2 worm cellular contexts compared by ENCODE assay signal in the genomic region with DNA sequence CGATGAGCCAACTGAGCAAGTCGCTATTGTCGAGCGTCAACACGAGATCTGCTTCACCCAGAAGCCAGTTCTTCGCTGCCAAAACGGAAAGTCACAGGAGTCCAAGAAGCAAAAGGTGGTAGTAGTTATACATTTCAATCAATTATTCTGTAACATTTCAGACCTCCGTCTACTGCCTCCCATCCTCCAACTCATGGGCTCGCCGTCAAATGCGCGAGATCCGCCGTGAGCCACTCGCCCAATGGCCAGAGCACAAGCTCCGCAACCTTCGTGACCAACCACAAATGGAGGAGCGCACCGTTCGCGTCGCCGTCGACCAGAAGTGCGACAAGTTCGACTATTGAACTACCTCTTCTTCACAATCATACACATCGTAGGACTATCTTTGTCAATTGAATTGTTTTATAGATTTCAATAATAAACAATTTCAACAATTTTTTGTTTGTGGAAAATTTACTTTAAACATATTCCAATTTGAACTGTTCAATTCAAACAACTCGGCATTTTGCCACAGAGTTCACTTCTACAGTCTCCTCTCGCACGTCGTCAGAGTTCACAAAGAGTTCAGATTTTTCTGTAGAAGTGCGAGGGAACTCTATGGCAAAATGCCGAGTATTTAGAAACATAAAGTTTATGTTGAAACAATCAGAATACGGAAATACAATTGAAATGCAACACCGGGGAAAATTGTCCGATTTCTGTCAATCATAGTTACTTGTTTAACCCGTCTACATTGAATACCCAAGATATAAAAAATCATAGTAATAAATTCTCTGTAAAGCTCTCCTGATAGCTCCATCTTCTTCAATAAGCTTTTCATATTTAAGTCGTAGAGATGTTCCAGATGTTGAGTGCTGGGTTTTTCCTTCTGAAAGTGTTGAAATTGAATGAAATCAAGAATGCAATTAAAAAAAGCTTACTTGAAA.
TF ChIP-seq lines count a peak whose summit lies in the region.

No protein-coding gene starts in this region.

TF ChIP-seq in whole organism, L4 larva, 104 proteins besides CTCF, POLR2A, EP300 and RAD21 (continues in another document):
- TF ChIP-seq dmd-8 (GFP tag; IDR thresholded peaks at IDR 0.05; lab: Robert Waterston, UW) (peak; percentile 68; the same call in 1 of the 2 replicates), mxl-3 (GFP tag; optimal IDR thresholded peaks at IDR 0.05; lab: Kevin White, UChicago) (peak; percentile 14), madf-9 (GFP tag; conservative IDR thresholded peaks at IDR 0.05; lab: Robert Waterston, UW) (0 out of 2 replicates have a peak, but pooled peaks have one; percentile 30), tag-97 (GFP tag; IDR thresholded peaks at IDR 0.05; lab: Robert Waterston, UW) (no peak), zfp-3 (GFP tag; conservative IDR thresholded peaks at IDR 0.05; lab: Robert Waterston, UW) (peak; percentile 93), tra-1 (GFP tag; IDR thresholded peaks at IDR 0.05; lab: Robert Waterston, UW) (0 out of 2 replicates have a peak, but pooled peaks have one; percentile 19), zip-11 (GFP tag; IDR thresholded peaks at IDR 0.05; lab: Robert Waterston, UW) (no peak), lim-7 (GFP tag; IDR thresholded peaks at IDR 0.05; lab: Robert Waterston, UW) (no peak; the same call in 1 of the 2 replicates), Y105C5A.15 (GFP tag; IDR thresholded peaks at IDR 0.05; lab: Robert Waterston, UW) (no peak), snpc-1.2 (GFP tag; IDR thresholded peaks at IDR 0.05; lab: Robert Waterston, UW) (0 out of 2 replicates have a peak, but pooled peaks have one; percentile 12), T20F7.1 (GFP tag; optimal IDR thresholded peaks at IDR 0.05; lab: Kevin White, UChicago) (peak; percentile 43), nhr-102 (tag; optimal IDR thresholded peaks at IDR 0.05; lab: Kevin White, UChicago) (no peak), pha-4 (GFP tag; IDR thresholded peaks at IDR 0.05; lab: Robert Waterston, UW) (peak; percentile 16; the same call in 1 of the 2 replicates), pha-4 (tag; optimal IDR thresholded peaks at IDR 0.05; lab: Kevin White, UChicago) (no peak), ctbp-1 (GFP tag; IDR thresholded peaks at IDR 0.05; lab: Robert Waterston, UW) (no peak), lin-1 (GFP tag; IDR thresholded peaks at IDR 0.05; lab: Robert Waterston, UW) (no peak), ceh-82 (tag; optimal IDR thresholded peaks at IDR 0.05; lab: Kevin White, UChicago) (no peak), aha-1 (tag; lab: Kevin White, UChicago) (peak; percentile 68), F49E8.2 (tag; optimal IDR thresholded peaks at IDR 0.05; lab: Kevin White, UChicago; ENCODE audit: borderline replicate concordance) (no peak), dmd-6 (GFP tag; IDR thresholded peaks at IDR 0.05; lab: Robert Waterston, UW) (peak; percentile 50), set-16 (GFP tag; IDR thresholded peaks at IDR 0.05; lab: Robert Waterston, UW) (peak; percentile 84), hlh-30 (tag; optimal IDR thresholded peaks at IDR 0.05; lab: Kevin White, UChicago; ENCODE audit: insufficient read depth) (no peak), nhr-42 (GFP tag; IDR thresholded peaks at IDR 0.05; lab: Robert Waterston, UW) (no peak), ces-1 (GFP tag; optimal IDR thresholded peaks at IDR 0.05; lab: Kevin White, UChicago) (no peak), cey-2 (tag; optimal IDR thresholded peaks at IDR 0.05; lab: Kevin White, UChicago; ENCODE audit: borderline replicate concordance, insufficient read depth) (no peak), arid-1 (GFP tag; conservative IDR thresholded peaks at IDR 0.05; lab: Robert Waterston, UW) (0 out of 2 replicates have a peak, but pooled peaks have one; percentile 25), lir-3 (tag; optimal IDR thresholded peaks at IDR 0.05; lab: Kevin White, UChicago) (no peak), lin-38 (GFP tag; IDR thresholded peaks at IDR 0.05; lab: Robert Waterston, UW) (peak; percentile 43; the same call in 1 of the 2 replicates), unc-62 (GFP tag; optimal IDR thresholded peaks at IDR 0.05 in 1 of 2; lab: Kevin White, UChicago) (no peak), unc-62 (tag; optimal IDR thresholded peaks at IDR 0.05; lab: Kevin White, UChicago) (no peak), nhr-48 (tag; optimal IDR thresholded peaks at IDR 0.05; lab: Kevin White, UChicago) (peak; percentile 34), mxl-2 (GFP tag; conservative IDR thresholded peaks at IDR 0.05; lab: Robert Waterston, UW) (0 out of 2 replicates have a peak, but pooled peaks have one; percentile 12), php-3 (GFP tag; IDR thresholded peaks at IDR 0.05; lab: Robert Waterston, UW) (no peak), F44E2.7 (GFP tag; IDR thresholded peaks at IDR 0.05; lab: Robert Waterston, UW) (no peak), Y5F2A.4 (GFP tag; optimal IDR thresholded peaks at IDR 0.05; lab: Kevin White, UChicago) (peak; percentile 12), hmg-1.1 (GFP tag; IDR thresholded peaks at IDR 0.05; lab: Robert Waterston, UW) (no peak), nhr-25 (tag; optimal IDR thresholded peaks at IDR 0.05; lab: Kevin White, UChicago; ENCODE audit: borderline replicate concordance, insufficient read depth) (no peak), spr-3 (GFP tag; optimal IDR thresholded peaks at IDR 0.05; lab: Kevin White, UChicago) (no peak)

TF ChIP-seq in whole organism, young adult, 124 proteins besides CTCF, POLR2A, EP300 and RAD21 (continues in another document):
- no peak for TF ChIP-seq snpc-1.3 (tag; optimal IDR thresholded peaks at IDR 0.05; lab: Kevin White, UChicago; ENCODE audit: insufficient read depth)
- no peak for TF ChIP-seq ccch-3 (GFP tag; optimal IDR thresholded peaks at IDR 0.05; lab: Kevin White, UChicago)
- peak; percentile 7 for TF ChIP-seq ama-1 (optimal IDR thresholded peaks at IDR 0.05; lab: Kevin White, UChicago)
- TF ChIP-seq ama-1 (GFP tag; optimal IDR thresholded peaks at IDR 0.05; lab: Kevin White, UChicago), result no peak
- TF ChIP-seq pbrm-1 (GFP tag; IDR thresholded peaks at IDR 0.05; lab: Robert Waterston, UW), result peak; percentile 23; the same call in 1 of the 2 replicates
- 0 out of 2 replicates have a peak, but pooled peaks have one; percentile 65 for TF ChIP-seq ceh-40 (GFP tag; IDR thresholded peaks at IDR 0.05; lab: Robert Waterston, UW)
- TF ChIP-seq hlh-12 (tag; optimal IDR thresholded peaks at IDR 0.05; lab: Kevin White, UChicago), result no peak
- TF ChIP-seq unc-62 (GFP tag; optimal IDR thresholded peaks at IDR 0.05; lab: Kevin White, UChicago), result no peak
- TF ChIP-seq lin-35 (GFP tag; optimal IDR thresholded peaks at IDR 0.05; lab: Kevin White, UChicago), result no peak
- TF ChIP-seq lin-26 (GFP tag; IDR thresholded peaks at IDR 0.05; lab: Robert Waterston, UW), result no peak
- TF ChIP-seq ztf-22 (GFP tag; optimal IDR thresholded peaks at IDR 0.05; lab: Kevin White, UChicago), result peak; percentile 28
- TF ChIP-seq athp-1 (tag; optimal IDR thresholded peaks at IDR 0.05; lab: Kevin White, UChicago), result no peak
- peak; percentile 96 for TF ChIP-seq Y53G8AR.9 (GFP tag; conservative IDR thresholded peaks at IDR 0.05; lab: Robert Waterston, UW)
- peak; percentile 85 for TF ChIP-seq zfh-2 (GFP tag; conservative IDR thresholded peaks at IDR 0.05; lab: Robert Waterston, UW)
- TF ChIP-seq repo-1 (tag; optimal IDR thresholded peaks at IDR 0.05; lab: Kevin White, UChicago), result peak; percentile 90
- peak; percentile 67 for TF ChIP-seq B0336.3 (GFP tag; IDR thresholded peaks at IDR 0.05; lab: Robert Waterston, UW)
- TF ChIP-seq mel-28 (tag; optimal IDR thresholded peaks at IDR 0.05; lab: Kevin White, UChicago; ENCODE audit: borderline replicate concordance), result no peak
- 0 out of 2 replicates have a peak, but pooled peaks have one; percentile 8 for TF ChIP-seq K11D2.4 (GFP tag; IDR thresholded peaks at IDR 0.05; lab: Robert Waterston, UW)
- 0 out of 2 replicates have a peak, but pooled peaks have one; percentile 4 for TF ChIP-seq rcor-1 (GFP tag; IDR thresholded peaks at IDR 0.05; lab: Robert Waterston, UW)
- no peak for TF ChIP-seq let-607 (tag; optimal IDR thresholded peaks at IDR 0.05; lab: Kevin White, UChicago)
- peak; percentile 21; the same call in 1 of the 2 replicates for TF ChIP-seq cebp-1 (GFP tag; IDR thresholded peaks at IDR 0.05; lab: Robert Waterston, UW)
- TF ChIP-seq cebp-1 (tag; optimal IDR thresholded peaks at IDR 0.05; lab: Kevin White, UChicago), result peak; percentile 67
- TF ChIP-seq madf-6 (GFP tag; IDR thresholded peaks at IDR 0.05; lab: Robert Waterston, UW), result 0 out of 2 replicates have a peak, but pooled peaks have one; percentile 14
- TF ChIP-seq hlh-26 (GFP tag; conservative IDR thresholded peaks at IDR 0.05; lab: Robert Waterston, UW), result no peak
- TF ChIP-seq Y95B8A.8 (GFP tag; IDR thresholded peaks at IDR 0.05; lab: Robert Waterston, UW), result 0 out of 2 replicates have a peak, but pooled peaks have one; percentile 30
- TF ChIP-seq F37B4.10 (GFP tag; IDR thresholded peaks at IDR 0.05; lab: Robert Waterston, UW), result no peak
- TF ChIP-seq D2030.7 (GFP tag; IDR thresholded peaks at IDR 0.05; lab: Robert Waterston, UW), result no peak
- TF ChIP-seq madf-3 (GFP tag; IDR thresholded peaks at IDR 0.05; lab: Robert Waterston, UW), result peak; percentile 72; the same call in 1 of the 2 replicates
- TF ChIP-seq snpc-4 (GFP tag; optimal IDR thresholded peaks at IDR 0.05; lab: Kevin White, UChicago), result no peak
- peak in 1 of 4 experiments; percentile 7 for TF ChIP-seq snpc-4 (tag; optimal IDR thresholded peaks at IDR 0.05; lab: Kevin White, UChicago)
- 0 out of 2 replicates have a peak, but pooled peaks have one; percentile 68 for TF ChIP-seq nfya-2 (GFP tag; IDR thresholded peaks at IDR 0.05; lab: Robert Waterston, UW)
- TF ChIP-seq rpc-1 (optimal IDR thresholded peaks at IDR 0.05; lab: Kevin White, UChicago), result no peak
- TF ChIP-seq rpc-1 (tag; optimal IDR thresholded peaks at IDR 0.05; lab: Kevin White, UChicago), result no peak
- peak; percentile 46 for TF ChIP-seq ZK185.1 (tag; optimal IDR thresholded peaks at IDR 0.05; lab: Kevin White, UChicago; ENCODE audit: poor library complexity, severe bottlenecking)
- 0 out of 2 replicates have a peak, but pooled peaks have one; percentile 73 for TF ChIP-seq ceh-58 (GFP tag; IDR thresholded peaks at IDR 0.05; lab: Robert Waterston, UW)
- TF ChIP-seq let-526 (GFP tag; IDR thresholded peaks at IDR 0.05; lab: Robert Waterston, UW), result peak; percentile 54; the same call in 1 of the 2 replicates
- TF ChIP-seq ztf-18 (tag; optimal IDR thresholded peaks at IDR 0.05; lab: Kevin White, UChicago), result no peak
- no peak for TF ChIP-seq bed-1 (GFP tag; IDR thresholded peaks at IDR 0.05; lab: Robert Waterston, UW)
- no peak for TF ChIP-seq die-1 (tag; optimal IDR thresholded peaks at IDR 0.05; lab: Kevin White, UChicago)
- TF ChIP-seq hrde-1 (tag; optimal IDR thresholded peaks at IDR 0.05; lab: Kevin White, UChicago; ENCODE audit: borderline replicate concordance), result no peak
- 0 out of 2 replicates have a peak, but pooled peaks have one; percentile 38 for TF ChIP-seq ekl-4 (GFP tag; IDR thresholded peaks at IDR 0.05; lab: Robert Waterston, UW)
- TF ChIP-seq Y53F4B.3 (GFP tag; IDR thresholded peaks at IDR 0.05; lab: Robert Waterston, UW), result no peak
